Worm (Caenorhabditis elegans) whole organism, L4 larva: Measurements from ENCODE around the gene W05B10.4.
A peak's percentile ranks its signal among the peaks of the same experiment; 100 is the strongest.

ENCODE experiments used
- D1046.2 ChIP-seq: fragments of 200-800 bp; sonication (Bioruptor generic); IDR thresholded peaks from 2 replicates; pipeline ENCODE4 v1.3.6; 2022; ENCODE audit warnings: missing genetic modification characterization, missing compliant biosample characterization
- F49E8.2 ChIP-seq: sonication (generic microtip); optimal IDR thresholded peaks from 2 replicates; lab custom pipeline; 2016; ENCODE audit warnings: missing compliant biosample characterization, mild to moderate bottlenecking, missing genetic modification characterization, borderline replicate concordance
- ZK337.2 ChIP-seq: fragments of 200-800 bp; sonication (Bioruptor generic); IDR thresholded peaks from 2 replicates; pipeline ENCODE4 v1.3.6; 2022; ENCODE audit warnings: missing genetic modification reagents, missing genetic modification characterization, missing compliant biosample characterization
- ZK546.5 ChIP-seq, 2 experiments: sonication (generic microtip); optimal IDR thresholded peaks; 2 replicates each; lab custom pipeline; 2017; ENCODE audit warnings: missing biosample characterization in 2 of 2, missing genetic modification characterization in 2 of 2
- aly-2 ChIP-seq: sonication (generic microtip); optimal IDR thresholded peaks from 2 replicates; lab custom pipeline; 2018; ENCODE audit warnings: missing biosample characterization, missing genetic modification characterization
- ces-1 ChIP-seq: fragments of 150-350 bp; sonication (generic microtip); optimal IDR thresholded peaks from 4 replicates; lab custom pipeline; 2014; ENCODE audit warnings: missing biosample characterization, missing genetic modification reagents, missing genetic modification characterization
- daf-8 ChIP-seq: fragments of 200-800 bp; sonication (Bioruptor generic); IDR thresholded peaks from 2 replicates; pipeline ENCODE4 v1.3.6; 2022; ENCODE audit warnings: missing genetic modification characterization, missing compliant biosample characterization
- dmd-6 ChIP-seq: fragments of 200-800 bp; sonication (Bioruptor generic); IDR thresholded peaks from 2 replicates; pipeline ENCODE4 v1.3.6; 2022; ENCODE audit warnings: missing genetic modification reagents, missing genetic modification characterization, missing compliant biosample characterization
- dmd-8 ChIP-seq: fragments of 200-800 bp; sonication (Bioruptor generic); IDR thresholded peaks from 2 replicates; pipeline ENCODE4 v1.3.6; 2022; ENCODE audit warnings: missing genetic modification characterization, missing compliant biosample characterization
- dpl-1 ChIP-seq: fragments of 150-350 bp; optimal IDR thresholded peaks from 2 replicates; lab custom pipeline; 2014; ENCODE audit warnings: missing biosample characterization, missing genetic modification reagents, missing genetic modification characterization
- dve-1 ChIP-seq: sonication (generic microtip); optimal IDR thresholded peaks from 2 replicates; lab custom pipeline; 2017; ENCODE audit warnings: antibody characterized with exemption, mild to moderate bottlenecking, missing genetic modification characterization, missing compliant biosample characterization; ENCODE audit not compliant: insufficient read depth
- egl-27 ChIP-seq: sonication (generic microtip); optimal IDR thresholded peaks from 3 replicates; lab custom pipeline; 2017; ENCODE audit warnings: missing biosample characterization, missing genetic modification reagents, missing genetic modification characterization
- fkh-10 ChIP-seq: fragments of 150-350 bp; optimal IDR thresholded peaks from 2 replicates; lab custom pipeline; 2014; ENCODE audit warnings: missing biosample characterization, missing genetic modification reagents, missing genetic modification characterization
- gei-8 ChIP-seq: fragments of 200-800 bp; sonication (Bioruptor generic); optimal IDR thresholded peaks from 2 replicates; lab custom pipeline; 2018; ENCODE audit warnings: mild to moderate bottlenecking, missing genetic modification characterization, missing compliant biosample characterization
- hif-1 ChIP-seq, 2 experiments: sonication (generic microtip); optimal IDR thresholded peaks; 2 replicates each; lab custom pipeline; 2016 to 2017; ENCODE audit warnings: missing compliant biosample characterization in 2 of 2, missing genetic modification characterization in 2 of 2, missing genetic modification reagents in 2 of 2, missing genotype in 2 of 2, mild to moderate bottlenecking in 1 of 2
- hlh-11 ChIP-seq: fragments of 200-800 bp; sonication (Bioruptor generic); optimal IDR thresholded peaks from 2 replicates; lab custom pipeline; 2018; ENCODE audit warnings: mild to moderate bottlenecking, missing genetic modification characterization, missing compliant biosample characterization
- hmg-1.1 ChIP-seq: fragments of 200-800 bp; sonication (Bioruptor generic); IDR thresholded peaks from 2 replicates; pipeline ENCODE4 v1.3.6; 2022; ENCODE audit warnings: missing genetic modification reagents, missing genetic modification characterization, missing compliant biosample characterization
- lim-7 ChIP-seq: fragments of 200-800 bp; sonication (Bioruptor generic); IDR thresholded peaks from 2 replicates; pipeline ENCODE4 v1.3.6; 2022; ENCODE audit warnings: missing genetic modification characterization, missing compliant biosample characterization
- lin-1 ChIP-seq: fragments of 200-800 bp; sonication (Bioruptor generic); IDR thresholded peaks from 2 replicates; pipeline ENCODE4 v1.3.6; 2022; ENCODE audit warnings: missing genetic modification reagents, missing genetic modification characterization, missing compliant biosample characterization
- lin-13 ChIP-seq: fragments of 150-350 bp; optimal IDR thresholded peaks from 2 replicates; lab custom pipeline; 2014; ENCODE audit warnings: missing biosample characterization, missing genetic modification reagents, missing genetic modification characterization
- lir-3 ChIP-seq: sonication (generic microtip); optimal IDR thresholded peaks from 2 replicates; lab custom pipeline; 2016; ENCODE audit warnings: mild to moderate bottlenecking, missing genetic modification characterization, missing compliant biosample characterization
- mdt-29 ChIP-seq: fragments of 200-800 bp; sonication (Bioruptor generic); IDR thresholded peaks from 2 replicates; pipeline ENCODE4 v1.3.6; 2022; ENCODE audit warnings: missing genetic modification reagents, missing genetic modification characterization, missing compliant biosample characterization
- mxl-2 ChIP-seq: fragments of 200-800 bp; sonication (Bioruptor generic); conservative IDR thresholded peaks from 2 replicates; pipeline ENCODE4 v1.3.6; 2022; ENCODE audit warnings: missing genetic modification reagents, missing genetic modification characterization, missing compliant biosample characterization
- nhr-102 ChIP-seq: sonication (generic microtip); optimal IDR thresholded peaks from 2 replicates; lab custom pipeline; 2016; ENCODE audit warnings: mild to moderate bottlenecking, missing genetic modification characterization, moderate library complexity, missing compliant biosample characterization
- nhr-111 ChIP-seq: fragments of 200-800 bp; sonication (Bioruptor generic); optimal IDR thresholded peaks from 2 replicates; lab custom pipeline; 2018; ENCODE audit warnings: mild to moderate bottlenecking, missing genetic modification characterization, missing compliant biosample characterization
- nhr-25 ChIP-seq: sonication (generic microtip); optimal IDR thresholded peaks from 2 replicates; lab custom pipeline; 2017; ENCODE audit warnings: missing genetic modification characterization, mild to moderate bottlenecking, missing compliant biosample characterization, antibody characterized with exemption, moderate library complexity, borderline replicate concordance; ENCODE audit not compliant: insufficient read depth
- nhr-76 ChIP-seq: fragments of 150-350 bp; optimal IDR thresholded peaks from 2 replicates; lab custom pipeline; 2014; ENCODE audit warnings: missing biosample characterization, missing genetic modification characterization
- pha-4 ChIP-seq, 2 experiments: fragments of 150-350 bp in 1 of 2; fragments of 200-800 bp in 1 of 2; sonication (Bioruptor generic) in 1 of 2; IDR thresholded peaks in 1 of 2; optimal IDR thresholded peaks in 1 of 2; 2 replicates each; pipeline versions ENCODE4 v1.3.6 to Lab custom; 2014 to 2022; ENCODE audit warnings: missing genetic modification characterization in 2 of 2, missing genetic modification reagents in 2 of 2, missing biosample characterization in 1 of 2, missing compliant biosample characterization in 1 of 2
- set-16 ChIP-seq: fragments of 200-800 bp; sonication (Bioruptor generic); IDR thresholded peaks from 2 replicates; pipeline ENCODE4 v1.3.6; 2022; ENCODE audit warnings: missing genetic modification reagents, missing genetic modification characterization, missing compliant biosample characterization
- skn-1 ChIP-seq: fragments of 150-350 bp; optimal IDR thresholded peaks from 2 replicates; lab custom pipeline; 2014; ENCODE audit warnings: missing biosample characterization, missing genetic modification characterization
- snpc-4 ChIP-seq: fragments of 150-350 bp; optimal IDR thresholded peaks from 2 replicates; lab custom pipeline; 2014; ENCODE audit warnings: missing biosample characterization, missing genetic modification characterization
- unc-130 ChIP-seq: sonication (generic microtip); optimal IDR thresholded peaks from 2 replicates; lab custom pipeline; 2016; ENCODE audit warnings: missing genetic modification reagents, missing genetic modification characterization, missing compliant biosample characterization
- unc-39 ChIP-seq: sonication (generic microtip); optimal IDR thresholded peaks from 2 replicates; lab custom pipeline; 2017; ENCODE audit warnings: missing biosample characterization, missing genetic modification characterization
- unc-62 ChIP-seq, 3 experiments: fragments of 150-350 bp in 1 of 3; sonication (generic microtip); optimal IDR thresholded peaks in 2 of 3; peaks in 1 of 3; 1 replicate in 1 of 3; 2 replicates in 2 of 3; lab custom pipeline; 2014 to 2017; ENCODE audit warnings: missing biosample characterization in 3 of 3, missing genetic modification characterization in 3 of 3, missing genetic modification reagents in 3 of 3, missing genotype in 1 of 3
- zfp-2 ChIP-seq: sonication (generic microtip); optimal IDR thresholded peaks from 2 replicates; lab custom pipeline; 2016; ENCODE audit warnings: mild to moderate bottlenecking, missing genetic modification characterization, missing compliant biosample characterization
- zip-11 ChIP-seq: fragments of 200-800 bp; sonication (Bioruptor generic); IDR thresholded peaks from 2 replicates; pipeline ENCODE4 v1.3.6; 2022; ENCODE audit warnings: missing genetic modification characterization, missing compliant biosample characterization

Gene W05B10.4

DNA sequence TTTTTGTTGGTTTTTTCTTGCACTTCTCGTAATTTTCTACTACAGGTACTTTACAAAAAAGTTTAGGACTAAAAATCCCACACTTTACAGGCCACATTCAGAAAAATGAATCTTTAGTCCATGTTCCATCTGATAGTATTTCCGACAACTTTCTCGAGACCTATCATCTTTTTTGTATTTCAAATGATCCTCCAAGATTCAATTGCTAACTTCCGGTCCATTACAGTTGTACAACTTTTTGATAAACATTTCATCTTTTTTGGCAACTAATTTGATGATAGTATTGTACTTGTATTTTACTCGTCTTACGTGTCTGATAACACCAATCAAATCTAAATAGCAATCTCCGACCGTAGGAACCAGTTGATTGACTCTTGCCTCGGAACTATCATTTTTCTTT, 629 bp upstream of the W05B10.4 start:
- TF ChIP-seq daf-8 (GFP tag; lab: Robert Waterston, UW) (no peak), unc-62 (GFP tag; optimal IDR thresholded peaks at IDR 0.05 in 1 of 2; lab: Kevin White, UChicago) (peak in 1 of 2 experiments; percentile 28), unc-62 (tag; optimal IDR thresholded peaks at IDR 0.05; lab: Kevin White, UChicago) (no peak), lir-3 (no peak)

DNA sequence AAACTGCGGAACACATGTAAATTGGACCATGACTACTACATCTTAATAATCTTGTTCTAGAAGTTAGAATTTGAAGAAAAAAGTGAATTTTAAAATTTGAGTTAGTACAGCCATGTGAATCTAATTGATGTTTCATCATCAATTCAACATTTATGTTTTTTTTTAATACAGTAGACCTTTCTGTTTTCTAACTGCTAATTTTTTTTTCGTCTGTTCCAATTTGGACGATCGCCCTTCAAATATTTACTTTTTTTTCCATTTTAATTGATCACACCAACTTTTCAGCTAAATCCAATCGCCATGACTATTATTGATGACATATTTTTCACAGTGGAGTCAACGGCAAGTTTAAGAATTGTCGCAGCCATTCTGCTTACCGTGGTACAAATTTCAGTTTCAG, 2.6 kb downstream of the W05B10.4 start, which contains the start of gene srx-116:
TSS of gene srx-116 (plus strand) at position 301 of the 400 bp plus-strand sequence.
- TF ChIP-seq zfp-2 (tag; lab: Kevin White, UChicago) (no peak), set-16 (GFP tag; lab: Robert Waterston, UW) (no peak), skn-1 (no peak), dmd-8 (GFP tag; lab: Robert Waterston, UW) (no peak), lim-7 (GFP tag; lab: Robert Waterston, UW) (no peak), unc-130 (GFP tag; lab: Kevin White, UChicago) (no peak), hif-1 (tag; optimal IDR thresholded peaks at IDR 0.05; lab: Kevin White, UChicago) (no peak)

DNA sequence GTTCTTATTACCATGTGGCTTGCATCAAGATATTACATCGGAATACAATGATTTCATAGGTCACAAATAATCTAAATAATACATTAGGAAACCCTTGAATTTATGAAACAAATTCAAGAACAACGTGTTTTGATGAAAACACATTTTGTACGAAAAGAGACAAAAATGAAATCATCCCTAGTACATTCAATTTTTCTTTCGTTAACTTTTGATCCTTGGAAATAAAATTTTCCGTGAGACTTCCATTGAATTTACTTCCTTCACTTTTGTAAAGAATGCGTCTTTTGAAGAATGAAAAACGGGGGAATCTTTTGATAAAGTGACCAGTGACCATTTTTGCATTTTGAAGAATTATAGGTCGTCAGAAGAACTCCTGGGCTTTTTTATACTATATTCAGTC, 5.7 kb downstream of the W05B10.4 start:
- TF ChIP-seq dve-1 (tag; lab: Kevin White, UChicago), result no peak
- TF ChIP-seq aly-2 (tag; lab: Kevin White, UChicago), result no peak
- TF ChIP-seq fkh-10 (GFP tag; lab: Kevin White, UChicago), result peak; percentile 48
- no peak for TF ChIP-seq unc-62 (GFP tag; optimal IDR thresholded peaks at IDR 0.05 in 1 of 2; lab: Kevin White, UChicago)
- no peak for TF ChIP-seq unc-62 (tag; optimal IDR thresholded peaks at IDR 0.05; lab: Kevin White, UChicago)
- no peak for TF ChIP-seq lin-13
- no peak for TF ChIP-seq ces-1 (GFP tag; lab: Kevin White, UChicago)
- TF ChIP-seq gei-8 (GFP tag; lab: Kevin White, UChicago), result no peak

ce11 chrV:12676299-12676698, 8.3 kb downstream of the W05B10.4 start:
- TF ChIP-seq fkh-10 (GFP tag; lab: Kevin White, UChicago), result peak; percentile 88
- no peak for TF ChIP-seq daf-8 (GFP tag; lab: Robert Waterston, UW)
- no peak for TF ChIP-seq zfp-2 (tag; lab: Kevin White, UChicago)
- no peak for TF ChIP-seq dpl-1 (GFP tag; lab: Kevin White, UChicago)

ce11 chrV:12679292-12679691, 11.3 kb downstream of the W05B10.4 start:
- TF ChIP-seq nhr-102 (tag; lab: Kevin White, UChicago) (no peak), mxl-2 (GFP tag; lab: Robert Waterston, UW) (no peak), F49E8.2 (tag; lab: Kevin White, UChicago) (no peak), ZK546.5 (tag; optimal IDR thresholded peaks at IDR 0.05; lab: Kevin White, UChicago) (no peak), zip-11 (no peak), mdt-29 (GFP tag; lab: Robert Waterston, UW) (no peak), unc-39 (tag; lab: Kevin White, UChicago) (no peak), egl-27 (tag; lab: Kevin White, UChicago) (no peak), ZK337.2 (GFP tag; lab: Robert Waterston, UW) (no peak), hlh-11 (no peak), lin-1 (GFP tag; lab: Robert Waterston, UW) (no peak), pha-4 (GFP tag; IDR thresholded peaks at IDR 0.05; lab: Robert Waterston, UW) (no peak), pha-4 (tag; optimal IDR thresholded peaks at IDR 0.05; lab: Kevin White, UChicago) (no peak), hmg-1.1 (no peak), nhr-25 (tag; lab: Kevin White, UChicago) (no peak), nhr-76 (no peak), snpc-4 (tag; lab: Kevin White, UChicago) (no peak), dmd-6 (GFP tag; lab: Robert Waterston, UW) (no peak), D1046.2 (GFP tag; lab: Robert Waterston, UW) (no peak), nhr-111 (GFP tag; lab: Kevin White, UChicago) (no peak)
- TF ChIP-seq, all 104 proteins: peak for 0
